ENCODE assay signal across 1 fruit fly cellular context in the genomic region with DNA sequence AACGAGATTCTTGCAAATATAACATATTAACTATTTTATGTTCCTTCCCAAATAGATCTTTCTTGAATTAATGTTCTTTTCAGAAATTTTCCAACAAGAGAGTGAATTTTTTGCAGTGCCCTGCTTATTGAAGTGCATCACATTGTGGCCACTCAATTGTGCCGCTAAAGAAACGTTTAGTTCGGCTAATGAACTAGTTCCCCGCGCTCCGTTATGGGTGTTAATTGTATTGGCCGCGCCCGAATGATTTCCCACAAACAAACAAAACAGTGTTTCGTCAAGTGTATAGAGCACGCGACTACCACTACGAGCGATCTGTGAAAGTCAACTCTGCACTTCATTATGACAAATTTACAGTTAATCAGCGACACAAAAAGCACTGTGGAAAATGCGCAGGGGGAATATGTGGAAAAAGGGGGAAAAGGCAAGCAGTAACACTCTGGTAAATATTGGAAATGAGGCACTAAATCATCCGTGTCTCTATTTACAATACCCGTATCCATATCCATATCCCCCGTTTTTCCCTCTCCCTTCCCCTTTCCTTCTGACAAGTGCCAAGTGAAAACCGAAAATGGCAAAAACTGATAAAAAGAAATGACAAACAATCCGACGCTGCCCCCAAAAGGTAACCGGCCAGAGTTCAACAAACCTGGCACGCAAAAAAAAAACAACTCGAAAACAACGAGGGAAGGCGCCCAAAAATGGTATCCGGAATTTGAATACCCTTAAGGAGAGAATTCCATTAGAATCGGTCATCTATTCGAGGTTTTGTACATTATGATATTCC.
TF ChIP-seq lines count a peak whose summit lies in the region.

No protein-coding gene starts in this region.

TF ChIP-seq in whole organism, prepupa, 60 proteins besides CTCF, POLR2A, EP300 and RAD21 (continued from another document):
- TF ChIP-seq Hr39 (GFP tag; optimal IDR thresholded peaks at IDR 0.05; lab: Kevin White, UChicago) (no peak), CG11902 (GFP tag; optimal IDR thresholded peaks at IDR 0.05; lab: Kevin White, UChicago) (no peak), Eip78C (GFP tag; lab: Kevin White, UChicago) (peak; percentile 28), CG4318 (GFP tag; optimal IDR thresholded peaks at IDR 0.05; lab: Kevin White, UChicago) (no peak), CG11294 (GFP tag; IDR thresholded peaks at IDR 0.05; lab: Robert Waterston, UW) (no peak), fkh (GFP tag; optimal IDR thresholded peaks at IDR 0.05; lab: Kevin White, UChicago) (peak; percentile 58), CG16779 (tag; optimal IDR thresholded peaks at IDR 0.05; lab: Kevin White, UChicago) (no peak)
TF ChIP-seq in whole organism, prepupa: peak in this region for 6.
